Worm (Caenorhabditis elegans): Measurements from ENCODE around the gene H08J19.1.

Gene H08J19.1

ce11 chrX:15619273-15619672 lies 23.5 kb upstream of the H08J19.1 start:
- no peak for TF ChIP-seq unc-62 (GFP tag; optimal IDR thresholded peaks at IDR 0.05)

ce11 chrX:15620200-15620599 lies 22.5 kb upstream of the H08J19.1 start, which contains the start of gene K09E9.1:
TSS of gene K09E9.1 (plus strand) at chrX:15620500.
- no peak for TF ChIP-seq unc-62 (GFP tag; optimal IDR thresholded peaks at IDR 0.05)

- TF ChIP-seq unc-62 (GFP tag; optimal IDR thresholded peaks at IDR 0.05) = no peak
These were observed 21.7 kb upstream of the H08J19.1 start for ce11 chrX:15621001-15621400.

ce11 chrX:15622041-15622440 lies 20.7 kb upstream of the H08J19.1 start:
- TF ChIP-seq unc-62 (GFP tag; optimal IDR thresholded peaks at IDR 0.05) = no peak

ce11 chrX:15626119-15626850 lies 16.5 kb upstream of the H08J19.1 start:
- TF ChIP-seq unc-62 (GFP tag; optimal IDR thresholded peaks at IDR 0.05) = no peak

ce11 chrX:15627814-15628213 lies 14.9 kb upstream of the H08J19.1 start:
- no peak for TF ChIP-seq unc-62 (GFP tag; optimal IDR thresholded peaks at IDR 0.05)

- TF ChIP-seq unc-62 (GFP tag; optimal IDR thresholded peaks at IDR 0.05) = no peak
These were observed 13.8 kb upstream of the H08J19.1 start for ce11 chrX:15628945-15629344.

ce11 chrX:15629615-15630014 lies 13.1 kb upstream of the H08J19.1 start:
- TF ChIP-seq unc-62 (GFP tag; optimal IDR thresholded peaks at IDR 0.05) = no peak

- TF ChIP-seq unc-62 (GFP tag; optimal IDR thresholded peaks at IDR 0.05) = no peak
These were observed 12.4 kb upstream of the H08J19.1 start, which contains the start of gene K09E9.4 for ce11 chrX:15630340-15630739. TSS of gene K09E9.4 (minus strand) at chrX:15630440.

- TF ChIP-seq unc-62 (GFP tag; optimal IDR thresholded peaks at IDR 0.05) = no peak
These were observed 11.9 kb upstream of the H08J19.1 start for ce11 chrX:15630790-15631204.

ce11 chrX:15633964-15634363 lies 8.8 kb upstream of the H08J19.1 start:
- TF ChIP-seq unc-62 (GFP tag; optimal IDR thresholded peaks at IDR 0.05) = no peak

ce11 chrX:15640603-15641002 lies 2.1 kb upstream of the H08J19.1 start, which contains the start of gene K09E9.7:
TSS of gene K09E9.7 (plus strand) at chrX:15640903.
- TF ChIP-seq unc-62 (GFP tag; optimal IDR thresholded peaks at IDR 0.05) = no peak

- no peak for TF ChIP-seq unc-62 (GFP tag; optimal IDR thresholded peaks at IDR 0.05)
These were observed 1.4 kb upstream of the H08J19.1 start for ce11 chrX:15641380-15641779.

- TF ChIP-seq unc-62 (GFP tag; optimal IDR thresholded peaks at IDR 0.05) = no peak
These were observed 4.5 kb downstream of the H08J19.1 start, which contains the start of gene F59D12.5 for ce11 chrX:15647276-15647675. TSS of gene F59D12.5 (minus strand) at chrX:15647369.

- TF ChIP-seq unc-62 (GFP tag; optimal IDR thresholded peaks at IDR 0.05) = no peak
These were observed 7.7 kb downstream of the H08J19.1 start for ce11 chrX:15650428-15650827.

ce11 chrX:15650919-15651420 lies 8.2 kb downstream of the H08J19.1 start, which contains the start of gene F59D12.3:
TSS of gene F59D12.3 (minus strand) at chrX:15650969.
- TF ChIP-seq unc-62 (GFP tag; optimal IDR thresholded peaks at IDR 0.05) = no peak

- no peak for TF ChIP-seq unc-62 (GFP tag; optimal IDR thresholded peaks at IDR 0.05)
These were observed 10.5 kb downstream of the H08J19.1 start for ce11 chrX:15653196-15653595.

Measured in whole organism, dauer.